Fruit fly (Drosophila melanogaster) whole organism, pupa: ENCODE measurements around the gene Polr3E.

ENCODE experiments used
- CG10348 ChIP-seq: fragments of 200-800 bp; sonication (Bioruptor generic); IDR thresholded peaks from 2 replicates; pipeline ENCODE4 v1.3.6; 2022; ENCODE audit warnings: missing biosample characterization, missing genetic modification characterization
- CG13204 ChIP-seq: fragments of 200-800 bp; sonication (Bioruptor generic); optimal IDR thresholded peaks from 2 replicates; lab custom pipeline; 2018; ENCODE audit warnings: missing biosample characterization, mild to moderate bottlenecking, missing genetic modification characterization, moderate library complexity
- CG14655 ChIP-seq: fragments of 200-800 bp; sonication (Bioruptor generic); optimal IDR thresholded peaks from 3 replicates; lab custom pipeline; 2017; ENCODE audit warnings: mild to moderate bottlenecking, missing biosample characterization, missing genetic modification reagents, missing genetic modification characterization
- CG15710 ChIP-seq: fragments of 200-800 bp; sonication (Bioruptor generic); optimal IDR thresholded peaks from 2 replicates; lab custom pipeline; 2018; ENCODE audit warnings: missing biosample characterization, mild to moderate bottlenecking, missing genetic modification characterization, moderate library complexity
- CG17806 ChIP-seq: fragments of 200-800 bp; sonication (Bioruptor generic); optimal IDR thresholded peaks from 2 replicates; lab custom pipeline; 2018; ENCODE audit warnings: missing biosample characterization, mild to moderate bottlenecking, missing genetic modification characterization, moderate library complexity
- CG4496 ChIP-seq: fragments of 200-800 bp; sonication (Bioruptor generic); IDR thresholded peaks from 3 replicates; pipeline ENCODE4 v1.3.6; 2022; ENCODE audit warnings: missing biosample characterization, missing genetic modification characterization
- D1 ChIP-seq: fragments of 200-800 bp; sonication (Bioruptor generic); optimal IDR thresholded peaks from 2 replicates; lab custom pipeline; 2018; ENCODE audit warnings: missing biosample characterization, mild to moderate bottlenecking, missing genetic modification characterization, moderate library complexity
- EcR ChIP-seq: fragments of 200-800 bp; sonication (Bioruptor generic); optimal IDR thresholded peaks from 3 replicates; lab custom pipeline; 2019; ENCODE audit warnings: missing biosample characterization, missing genetic modification characterization, mild to moderate bottlenecking, moderate library complexity, missing genetic modification reagents
- Pif1A ChIP-seq: fragments of 200-800 bp; sonication (Bioruptor generic); optimal IDR thresholded peaks from 3 replicates; lab custom pipeline; 2016; ENCODE audit warnings: missing biosample characterization, missing genetic modification characterization
- Pif1B ChIP-seq: fragments of 200-800 bp; sonication (Bioruptor generic); optimal IDR thresholded peaks from 3 replicates; lab custom pipeline; 2016; ENCODE audit warnings: missing biosample characterization, missing genetic modification characterization
- gl ChIP-seq: fragments of 200-800 bp; sonication (Bioruptor generic); optimal IDR thresholded peaks from 2 replicates; lab custom pipeline; 2018; ENCODE audit warnings: missing biosample characterization, mild to moderate bottlenecking, missing genetic modification characterization
- rn ChIP-seq: fragments of 200-800 bp; sonication (Bioruptor generic); IDR thresholded peaks from 2 replicates; pipeline ENCODE4 v1.3.6; 2022; ENCODE audit warnings: missing biosample characterization, missing genetic modification characterization

DNA sequence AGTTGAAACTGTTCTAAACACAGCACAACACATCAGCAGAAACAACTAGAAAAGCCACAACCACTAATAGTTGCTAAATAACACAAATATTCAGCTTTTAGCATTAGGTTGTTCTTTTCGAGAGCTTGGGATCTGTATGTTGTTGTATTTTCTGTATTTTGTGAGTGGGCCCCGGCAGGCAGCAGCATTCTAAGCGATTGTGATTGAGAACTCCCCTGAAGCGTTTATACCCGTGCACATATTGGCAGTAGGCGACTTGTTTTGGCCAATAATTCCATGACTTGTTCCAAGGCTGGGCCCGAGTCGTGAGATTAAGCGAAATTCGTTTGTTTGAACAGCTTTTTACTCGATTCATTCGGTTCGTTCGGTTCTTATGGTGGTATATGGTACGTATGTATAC lies 30.3 kb downstream of the Polr3E start:
- no peak for TF ChIP-seq rn (GFP tag; lab: Robert Waterston, UW)
- TF ChIP-seq CG17806 (tag; lab: Kevin White, UChicago) = no peak
- TF ChIP-seq CG13204 (GFP tag; lab: Kevin White, UChicago) = no peak
- TF ChIP-seq Pif1B (GFP tag; lab: Kevin White, UChicago) = no peak
- no peak for TF ChIP-seq CG4496 (GFP tag; lab: Robert Waterston, UW)
- no peak for TF ChIP-seq CG15710
- no peak for TF ChIP-seq CG10348 (GFP tag; lab: Robert Waterston, UW)
- no peak for TF ChIP-seq gl (tag; lab: Kevin White, UChicago)
- no peak for TF ChIP-seq CG14655
- no peak for TF ChIP-seq D1 (tag; lab: Kevin White, UChicago)
- no peak for TF ChIP-seq EcR
- no peak for TF ChIP-seq Pif1A (GFP tag; lab: Kevin White, UChicago)
